Fruit fly (Drosophila melanogaster): ENCODE data around the gene CG9922.
A peak's percentile ranks its signal among the peaks of the same experiment; 100 is the strongest.

CG9922 gene

DNA sequence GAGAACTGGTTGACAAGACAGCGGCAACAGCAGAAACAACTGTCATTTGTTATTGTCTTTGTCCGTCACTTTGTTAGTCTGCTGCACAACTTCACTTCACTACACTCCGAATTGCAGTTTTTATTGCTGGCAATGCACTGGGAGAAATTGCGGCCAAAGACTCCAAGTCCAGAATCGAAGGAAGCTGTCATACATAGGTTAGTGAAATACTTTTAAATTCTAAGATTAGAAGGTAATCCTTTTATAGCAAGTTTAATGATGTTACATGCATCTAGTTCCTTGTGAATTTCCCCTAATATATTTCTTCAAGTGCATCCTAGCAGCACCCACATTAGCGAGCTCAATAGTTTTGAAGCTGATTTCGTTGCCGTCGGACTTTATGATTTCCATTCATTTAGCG lies 27.3 kb downstream of the CG9922 start (continued):
- TF ChIP-seq CkIIα-i1 (GFP tag; IDR thresholded peaks at IDR 0.05) (no peak), yki (optimal IDR thresholded peaks at IDR 0.05) (no peak), Stat92E (GFP tag; optimal IDR thresholded peaks at IDR 0.05) (no peak), Adf1 (GFP tag; IDR thresholded peaks at IDR 0.05) (no peak), nerfin-2 (GFP tag; IDR thresholded peaks at IDR 0.05; ENCODE audit: partially characterized antibody) (no peak), ERR (GFP tag; optimal IDR thresholded peaks at IDR 0.05) (no peak), dan (GFP tag; IDR thresholded peaks at IDR 0.05) (no peak), Trl (optimal IDR thresholded peaks at IDR 0.05) (no peak), Trl (GFP tag; optimal IDR thresholded peaks at IDR 0.05) (no peak), scrt (GFP tag; optimal IDR thresholded peaks at IDR 0.05) (no peak), ara (GFP tag; IDR thresholded peaks at IDR 0.05) (no peak), CG6272 (GFP tag; IDR thresholded peaks at IDR 0.05) (no peak), CG18619 (GFP tag; optimal IDR thresholded peaks at IDR 0.05) (no peak), CG15514 (GFP tag; optimal IDR thresholded peaks at IDR 0.05) (no peak), Side (GFP tag; optimal IDR thresholded peaks at IDR 0.05) (no peak), CG7556 (GFP tag; optimal IDR thresholded peaks at IDR 0.05) (no peak), maf-S (GFP tag; optimal IDR thresholded peaks at IDR 0.05) (no peak), CG31224 (GFP tag; IDR thresholded peaks at IDR 0.05) (no peak), CG10959 (GFP tag; IDR thresholded peaks at IDR 0.05) (0 out of 2 replicates have a peak, but pooled peaks have one; percentile 26), Hr78 (GFP tag; optimal IDR thresholded peaks at IDR 0.05) (no peak), CG8944 (GFP tag; optimal IDR thresholded peaks at IDR 0.05) (peak; percentile 34), unpg (GFP tag; optimal IDR thresholded peaks at IDR 0.05) (peak; percentile 49), CG6813 (GFP tag; optimal IDR thresholded peaks at IDR 0.05) (no peak), zen2 (GFP tag; IDR thresholded peaks at IDR 0.05; ENCODE audit: partially characterized antibody) (no peak), Dbx (GFP tag; IDR thresholded peaks at IDR 0.05) (no peak), Myb (GFP tag; optimal IDR thresholded peaks at IDR 0.05) (no peak), CG1792 (GFP tag; optimal IDR thresholded peaks at IDR 0.05) (no peak), Drgx (GFP tag; IDR thresholded peaks at IDR 0.05) (peak; percentile 94), br (optimal IDR thresholded peaks at IDR 0.05) (no peak), bab2 (GFP tag; optimal IDR thresholded peaks at IDR 0.05) (no peak), btn (GFP tag; optimal IDR thresholded peaks at IDR 0.05) (peak; percentile 37), CG6254 (GFP tag; optimal IDR thresholded peaks at IDR 0.05) (peak; percentile 45), CG17802 (tag; optimal IDR thresholded peaks at IDR 0.05) (peak; percentile 30), Nf-YB (GFP tag; optimal IDR thresholded peaks at IDR 0.05) (no peak), stc (GFP tag; IDR thresholded peaks at IDR 0.05) (no peak), CG1832 (GFP tag; optimal IDR thresholded peaks at IDR 0.05) (no peak), Bdp1 (GFP tag; optimal IDR thresholded peaks at IDR 0.05) (no peak), CG18764 (GFP tag; optimal IDR thresholded peaks at IDR 0.05) (peak; percentile 18), inv (GFP tag; IDR thresholded peaks at IDR 0.05; ENCODE audit: partially characterized antibody) (no peak), gsb (GFP tag; IDR thresholded peaks at IDR 0.05) (no peak), Dek (tag; optimal IDR thresholded peaks at IDR 0.05) (no peak), CG15479 (GFP tag; optimal IDR thresholded peaks at IDR 0.05) (no peak), gem (tag; optimal IDR thresholded peaks at IDR 0.05) (peak; percentile 57), CG14667 (GFP tag; IDR thresholded peaks at IDR 0.05) (no peak; the same call in 1 of the 2 replicates), CG8765 (GFP tag; IDR thresholded peaks at IDR 0.05) (no peak), CG18011 (GFP tag; optimal IDR thresholded peaks at IDR 0.05) (no peak), CG4282 (GFP tag; optimal IDR thresholded peaks at IDR 0.05) (no peak), tio (GFP tag; optimal IDR thresholded peaks at IDR 0.05) (no peak), Meics (GFP tag; optimal IDR thresholded peaks at IDR 0.05) (no peak), ewg (GFP tag; optimal IDR thresholded peaks at IDR 0.05) (peak; percentile 8), H2.0 (GFP tag; IDR thresholded peaks at IDR 0.05) (no peak), gcm (GFP tag; optimal IDR thresholded peaks at IDR 0.05) (peak; percentile 25)
